Fruit fly (Drosophila melanogaster) whole organism, embryonic: Measurements from ENCODE around the gene Ent3.

Experiments
- CG10147 ChIP-seq: fragments of 200-800 bp; sonication (Bioruptor generic); optimal IDR thresholded peaks from 2 replicates; lab custom pipeline; 2019; ENCODE audit warnings: missing biosample characterization, mild to moderate bottlenecking, missing genetic modification characterization, moderate library complexity
- CG17802 ChIP-seq: fragments of 200-800 bp; sonication (Bioruptor generic); optimal IDR thresholded peaks from 2 replicates; lab custom pipeline; 2018; ENCODE audit warnings: missing biosample characterization, mild to moderate bottlenecking, missing genetic modification characterization, moderate library complexity
- CG4617 ChIP-seq: fragments of 200-800 bp; sonication (Bioruptor generic); optimal IDR thresholded peaks from 3 replicates; lab custom pipeline; 2016; ENCODE audit warnings: missing biosample characterization, missing genetic modification characterization, borderline replicate concordance
- CG7928 ChIP-seq: fragments of 200-800 bp; sonication (Bioruptor generic); optimal IDR thresholded peaks from 2 replicates; lab custom pipeline; 2017; ENCODE audit warnings: missing biosample characterization, mild to moderate bottlenecking, missing genetic modification characterization
- CG8478 ChIP-seq: fragments of >200 bp; optimal IDR thresholded peaks from 2 replicates; lab custom pipeline; 2018
- CG9727 ChIP-seq: fragments of 200-800 bp; sonication (Bioruptor generic); optimal IDR thresholded peaks from 3 replicates; lab custom pipeline; 2017; ENCODE audit warnings: missing biosample characterization, mild to moderate bottlenecking, missing genetic modification characterization
- hb ChIP-seq: fragments of 200-800 bp; sonication (Bioruptor generic); IDR thresholded peaks from 3 replicates; pipeline ENCODE4 v1.3.6; 2022; ENCODE audit warnings: missing biosample characterization, missing genetic modification characterization; ENCODE audit not compliant: partially characterized antibody
- nau ChIP-seq: fragments of 200-800 bp; sonication (Bioruptor generic); optimal IDR thresholded peaks from 3 replicates; lab custom pipeline; 2017; ENCODE audit warnings: missing biosample characterization, mild to moderate bottlenecking, missing genetic modification characterization, missing genetic modification reagents

DNA sequence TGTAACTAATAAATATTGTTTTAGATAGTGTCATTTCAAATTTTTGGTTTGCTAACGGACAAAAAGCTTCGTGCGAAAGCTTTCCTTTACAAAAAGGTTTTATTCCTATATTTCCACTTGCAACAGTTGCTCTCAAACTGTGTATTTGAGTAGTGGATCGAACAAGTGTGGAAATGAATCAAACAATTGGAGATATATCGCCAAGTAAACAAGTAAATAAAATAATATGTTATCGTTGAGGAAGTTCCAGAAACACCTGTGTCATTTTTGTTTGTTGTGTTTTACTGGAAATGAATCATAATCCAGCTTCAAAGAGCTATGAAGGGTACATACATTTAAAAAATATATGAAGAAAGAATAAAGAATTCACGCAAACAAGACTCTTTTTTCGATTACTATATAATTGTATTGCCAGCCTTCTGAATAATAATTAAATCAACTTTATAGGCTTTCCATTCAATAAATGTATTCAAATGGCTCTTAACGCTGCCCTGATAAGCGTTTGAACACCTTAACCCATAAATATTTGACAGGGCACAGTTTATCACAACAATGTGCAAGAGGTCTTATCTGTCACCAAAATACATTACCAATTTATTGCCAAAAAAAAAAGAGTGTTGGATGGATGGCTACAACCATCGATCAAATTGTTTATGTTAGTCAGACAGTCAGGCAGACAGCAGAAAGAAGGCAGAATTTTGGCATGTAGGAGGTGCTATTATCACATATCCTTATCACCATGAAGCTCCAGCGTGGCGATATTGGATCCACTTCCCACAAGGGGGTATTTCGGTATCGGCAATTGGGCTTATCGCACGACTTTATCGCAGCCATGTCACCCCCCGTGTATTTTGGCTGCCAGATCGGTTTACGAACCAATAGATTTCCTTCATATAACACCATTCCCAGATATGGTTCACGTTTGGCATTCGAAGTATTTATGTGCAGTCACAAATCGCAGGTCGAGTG is 17.7 kb upstream of the Ent3 start:
- TF ChIP-seq CG4617 (GFP tag; lab: Kevin White, UChicago) (no peak), CG9727 (GFP tag; lab: Kevin White, UChicago) (no peak), CG10147 (GFP tag; lab: Kevin White, UChicago) (no peak), CG17802 (tag; lab: Kevin White, UChicago) (no peak), CG7928 (no peak), CG8478 (lab: Kevin White, UChicago) (no peak), nau (GFP tag; lab: Kevin White, UChicago) (no peak), hb (GFP tag; lab: Robert Waterston, UW) (no peak)
